Worm (Caenorhabditis elegans) whole organism, early embryonic: ENCODE data around the gene C50H2.4.

Experiments used
- F13C5.2 ChIP-seq: sonication (generic microtip); optimal IDR thresholded peaks from 2 replicates; lab custom pipeline; 2017; ENCODE audit warnings: mild to moderate bottlenecking, missing genetic modification characterization, inconsistent platforms, missing compliant biosample characterization
- ama-1 ChIP-seq: fragments of 150-350 bp; optimal IDR thresholded peaks from 2 replicates; lab custom pipeline; 2014
- ceh-13 ChIP-seq: fragments of 200-800 bp; sonication (Bioruptor generic); optimal IDR thresholded peaks from 2 replicates; lab custom pipeline; 2018; ENCODE audit warnings: mild to moderate bottlenecking, missing genetic modification characterization, missing compliant biosample characterization
- ceh-36 ChIP-seq: sonication (generic microtip); optimal IDR thresholded peaks from 2 replicates; lab custom pipeline; 2016; ENCODE audit warnings: missing genetic modification characterization, inconsistent platforms, missing compliant biosample characterization
- ets-7 ChIP-seq: sonication (generic microtip); optimal IDR thresholded peaks from 2 replicates; lab custom pipeline; 2016; ENCODE audit warnings: missing genotype, missing genetic modification characterization, missing compliant biosample characterization
- flt-1 ChIP-seq: fragments of 200-800 bp; sonication (Bioruptor generic); IDR thresholded peaks from 2 replicates; pipeline ENCODE4 v1.3.6; 2022; ENCODE audit warnings: missing genetic modification characterization, missing compliant biosample characterization
- hmg-4 ChIP-seq: fragments of 200-800 bp; sonication (Bioruptor generic); optimal IDR thresholded peaks from 2 replicates; lab custom pipeline; 2018; ENCODE audit warnings: mild to moderate bottlenecking, missing genetic modification characterization, missing compliant biosample characterization
- hnd-1 ChIP-seq: sonication (generic microtip); optimal IDR thresholded peaks from 2 replicates; lab custom pipeline; 2016; ENCODE audit warnings: missing genetic modification characterization, missing compliant biosample characterization
- scrt-1 ChIP-seq: fragments of 200-800 bp; sonication (Bioruptor generic); IDR thresholded peaks from 2 replicates; pipeline ENCODE4 v1.3.6; 2022; ENCODE audit warnings: missing genetic modification characterization, missing compliant biosample characterization
- sea-1 ChIP-seq: fragments of 200-800 bp; sonication (Bioruptor generic); conservative IDR thresholded peaks from 2 replicates; pipeline ENCODE4 v1.3.6; 2022; ENCODE audit warnings: missing genetic modification characterization, missing compliant biosample characterization
- tbx-11 ChIP-seq: fragments of 200-800 bp; sonication (Bioruptor generic); IDR thresholded peaks from 2 replicates; pipeline ENCODE4 v1.3.6; 2022; ENCODE audit warnings: missing genetic modification characterization, missing compliant biosample characterization
- tra-4 ChIP-seq: sonication (generic microtip); optimal IDR thresholded peaks from 2 replicates; lab custom pipeline; 2017; ENCODE audit warnings: missing genetic modification characterization, missing compliant biosample characterization

DNA sequence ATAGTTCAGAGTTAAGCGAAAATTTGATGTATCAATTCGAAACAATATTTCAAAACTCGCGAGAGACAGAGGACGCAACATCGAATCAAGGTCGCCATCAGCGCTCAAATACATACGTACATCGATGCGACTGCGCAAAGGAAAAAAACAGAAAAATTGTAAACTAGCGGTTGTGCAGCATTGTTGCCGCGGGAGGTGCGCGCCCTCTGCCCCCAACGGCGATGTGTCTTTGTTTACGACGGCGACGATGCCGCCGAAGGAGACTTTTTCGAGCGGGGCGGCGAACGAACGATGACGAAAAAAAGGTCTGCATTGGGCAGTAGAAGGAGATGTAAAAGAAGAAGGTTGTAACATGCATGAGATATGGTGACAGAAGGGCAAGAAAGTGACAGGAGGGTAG is 46.2 kb downstream of the C50H2.4 start:
- TF ChIP-seq scrt-1 (GFP tag; lab: Robert Waterston, UW) (no peak), ceh-13 (GFP tag; lab: Kevin White, UChicago) (no peak), F13C5.2 (tag; lab: Kevin White, UChicago) (no peak), tbx-11 (GFP tag; lab: Robert Waterston, UW) (no peak), ama-1 (lab: Kevin White, UChicago) (no peak), sea-1 (no peak), ceh-36 (no peak), tra-4 (tag; lab: Kevin White, UChicago) (no peak), flt-1 (GFP tag; lab: Robert Waterston, UW) (no peak), hmg-4 (GFP tag; lab: Kevin White, UChicago) (no peak), ets-7 (tag; lab: Kevin White, UChicago) (no peak), hnd-1 (tag; lab: Kevin White, UChicago) (no peak)
